Worm (Caenorhabditis elegans): ENCODE measurements around the gene C54C6.7.

Gene C54C6.7

ce11 chrIII:3571371-3571902 is 25.2 kb upstream of the C54C6.7 start:
- TF ChIP-seq nhr-43 (tag; optimal IDR thresholded peaks at IDR 0.05; ENCODE audit: poor library complexity, severe bottlenecking) (no peak), pqm-1 (tag; optimal IDR thresholded peaks at IDR 0.05) (peak; percentile 73), elt-2 (tag; optimal IDR thresholded peaks at IDR 0.05) (peak; percentile 78)

- no peak for TF ChIP-seq nfya-1 (tag; optimal IDR thresholded peaks at IDR 0.05; ENCODE audit: insufficient read depth)
- TF ChIP-seq tbx-2 (tag; optimal IDR thresholded peaks at IDR 0.05), result no peak
- no peak for TF ChIP-seq nhr-28 (tag; optimal IDR thresholded peaks at IDR 0.05)
- no peak for TF ChIP-seq zag-1 (tag; optimal IDR thresholded peaks at IDR 0.05)
- no peak for TF ChIP-seq lsy-12 (tag; optimal IDR thresholded peaks at IDR 0.05)
- TF ChIP-seq ama-1 (optimal IDR thresholded peaks at IDR 0.05), result no peak
- no peak for TF ChIP-seq elt-1 (tag; optimal IDR thresholded peaks at IDR 0.05)
- TF ChIP-seq pha-4 (tag; optimal IDR thresholded peaks at IDR 0.05), result no peak
- no peak for TF ChIP-seq ztf-4 (tag; optimal IDR thresholded peaks at IDR 0.05)
Observed at ce11 chrIII:3569763-3570162, 23.5 kb upstream of the C54C6.7 start.

ce11 chrIII:3566785-3567184 is 20.6 kb upstream of the C54C6.7 start:
- TF ChIP-seq nfya-1 (tag; optimal IDR thresholded peaks at IDR 0.05; ENCODE audit: insufficient read depth) (peak; percentile 0), mml-1 (tag; optimal IDR thresholded peaks at IDR 0.05) (no peak)

ce11 chrIII:3564762-3565359 is 18.6 kb upstream of the C54C6.7 start:
- TF ChIP-seq eor-1 (tag; optimal IDR thresholded peaks at IDR 0.05) (no peak), elt-1 (tag; optimal IDR thresholded peaks at IDR 0.05) (no peak), snpc-4 (tag; optimal IDR thresholded peaks at IDR 0.05) (no peak), pqm-1 (tag; optimal IDR thresholded peaks at IDR 0.05) (no peak), nfya-1 (tag; optimal IDR thresholded peaks at IDR 0.05; ENCODE audit: insufficient read depth) (peak; percentile 7)

- no peak for TF ChIP-seq pqm-1 (tag; optimal IDR thresholded peaks at IDR 0.05)
- no peak for TF ChIP-seq ceh-16 (tag; optimal IDR thresholded peaks at IDR 0.05)
- no peak for TF ChIP-seq sea-2 (GFP tag; optimal IDR thresholded peaks at IDR 0.05)
- TF ChIP-seq nhr-67 (tag; optimal IDR thresholded peaks at IDR 0.05), result no peak
- TF ChIP-seq unc-39 (tag; optimal IDR thresholded peaks at IDR 0.05), result no peak
- TF ChIP-seq skn-1 (tag; optimal IDR thresholded peaks at IDR 0.05), result no peak
- no peak for TF ChIP-seq zag-1 (tag; optimal IDR thresholded peaks at IDR 0.05)
- TF ChIP-seq lsy-12 (tag; optimal IDR thresholded peaks at IDR 0.05), result no peak
- no peak for TF ChIP-seq ceh-9 (tag; optimal IDR thresholded peaks at IDR 0.05)
- TF ChIP-seq pha-4 (tag; optimal IDR thresholded peaks at IDR 0.05), result no peak
- no peak for TF ChIP-seq nfya-1 (tag; optimal IDR thresholded peaks at IDR 0.05; ENCODE audit: insufficient read depth)
- no peak for TF ChIP-seq snpc-4 (tag; optimal IDR thresholded peaks at IDR 0.05)
- no peak for TF ChIP-seq daf-12 (tag; optimal IDR thresholded peaks at IDR 0.05)
- no peak for TF ChIP-seq nhr-43 (tag; optimal IDR thresholded peaks at IDR 0.05; ENCODE audit: poor library complexity, severe bottlenecking)
Observed at ce11 chrIII:3562276-3562675, 16.1 kb upstream of the C54C6.7 start.

ce11 chrIII:3560235-3560634 is 14.0 kb upstream of the C54C6.7 start:
- no peak for TF ChIP-seq nhr-11 (tag; optimal IDR thresholded peaks at IDR 0.05)
- peak; percentile 21 for TF ChIP-seq lin-39 (tag; optimal IDR thresholded peaks at IDR 0.05)
- no peak for TF ChIP-seq lsy-12 (tag; optimal IDR thresholded peaks at IDR 0.05)
- TF ChIP-seq elt-1 (tag; optimal IDR thresholded peaks at IDR 0.05), result no peak
- no peak for TF ChIP-seq nhr-76 (tag; optimal IDR thresholded peaks at IDR 0.05)
- peak; percentile 60 for TF ChIP-seq fkh-2 (tag; optimal IDR thresholded peaks at IDR 0.05)
- TF ChIP-seq hmg-11 (tag; optimal IDR thresholded peaks at IDR 0.05), result no peak
- TF ChIP-seq daf-12 (tag; optimal IDR thresholded peaks at IDR 0.05), result no peak
- peak; percentile 41 for TF ChIP-seq tbx-2 (tag; optimal IDR thresholded peaks at IDR 0.05)
- TF ChIP-seq ZK546.5 (tag; optimal IDR thresholded peaks at IDR 0.05), result no peak
- no peak for TF ChIP-seq pqm-1 (tag; optimal IDR thresholded peaks at IDR 0.05)
- peak; percentile 28 for TF ChIP-seq nfya-1 (tag; optimal IDR thresholded peaks at IDR 0.05; ENCODE audit: insufficient read depth)

- no peak for TF ChIP-seq hmg-11 (tag; optimal IDR thresholded peaks at IDR 0.05)
- TF ChIP-seq elt-2 (tag; optimal IDR thresholded peaks at IDR 0.05), result no peak
- no peak for TF ChIP-seq unc-62 (GFP tag; optimal IDR thresholded peaks at IDR 0.05)
- TF ChIP-seq fos-1 (tag; optimal IDR thresholded peaks at IDR 0.05), result no peak
- TF ChIP-seq lin-15B (tag; optimal IDR thresholded peaks at IDR 0.05), result no peak
- TF ChIP-seq snpc-4 (tag; optimal IDR thresholded peaks at IDR 0.05), result no peak
- no peak for TF ChIP-seq nhr-67 (tag; optimal IDR thresholded peaks at IDR 0.05)
- no peak for TF ChIP-seq mdl-1 (tag; optimal IDR thresholded peaks at IDR 0.05)
- no peak for TF ChIP-seq nhr-76 (tag; optimal IDR thresholded peaks at IDR 0.05)
- TF ChIP-seq nfya-1 (tag; optimal IDR thresholded peaks at IDR 0.05; ENCODE audit: insufficient read depth), result no peak
- no peak for TF ChIP-seq ZK546.5 (tag; optimal IDR thresholded peaks at IDR 0.05)
- TF ChIP-seq nhr-28 (tag; optimal IDR thresholded peaks at IDR 0.05), result no peak
- no peak for TF ChIP-seq daf-12 (tag; optimal IDR thresholded peaks at IDR 0.05)
- TF ChIP-seq skn-1 (tag; optimal IDR thresholded peaks at IDR 0.05), result no peak
- no peak for TF ChIP-seq nhr-12 (tag; optimal IDR thresholded peaks at IDR 0.05)
Observed at ce11 chrIII:3553349-3553748, 7.1 kb upstream of the C54C6.7 start, which contains the start of gene C54C6.4. Gene C54C6.4, plus strand, starts transcription at chrIII:3553649.

All from whole organism, L3 larva.